Worm (Caenorhabditis elegans): ENCODE data around the gene siah-1.

ce11 chrIV:3755921-3756320 is 12.1 kb downstream of the siah-1 start, which contains the start of gene best-20:
- TF ChIP-seq unc-62 (GFP tag; optimal IDR thresholded peaks at IDR 0.05 in 1 of 2): no peak
- TF ChIP-seq unc-62 (tag; optimal IDR thresholded peaks at IDR 0.05): no peak
- no peak for TF ChIP-seq nhr-28 (tag; optimal IDR thresholded peaks at IDR 0.05)
- TF ChIP-seq jun-1 (tag; optimal IDR thresholded peaks at IDR 0.05): no peak
- no peak for TF ChIP-seq ztf-7 (tag; optimal IDR thresholded peaks at IDR 0.05)
- TF ChIP-seq ceh-32 (tag; optimal IDR thresholded peaks at IDR 0.05; ENCODE audit: poor library complexity): no peak
- no peak for TF ChIP-seq lsy-2 (tag; optimal IDR thresholded peaks at IDR 0.05)
- TF ChIP-seq F37D6.2 (tag; optimal IDR thresholded peaks at IDR 0.05): no peak
- TF ChIP-seq skn-1 (tag; optimal IDR thresholded peaks at IDR 0.05): no peak
- TF ChIP-seq set-16 (GFP tag; IDR thresholded peaks at IDR 0.05): no peak
- TF ChIP-seq ama-1 (optimal IDR thresholded peaks at IDR 0.05): no peak

All from whole organism, L4 larva.